Worm (Caenorhabditis elegans): Measurements from ENCODE around the gene T28C12.2.

- TF ChIP-seq dao-5 (tag; optimal IDR thresholded peaks at IDR 0.05) (no peak), W03F9.2 (tag; optimal IDR thresholded peaks at IDR 0.05) (no peak), him-1 (tag; optimal IDR thresholded peaks at IDR 0.05) (no peak)
Observed at ce11 chrV:6354786-6355185, 25.8 kb downstream of the T28C12.2 start.
